Worm (Caenorhabditis elegans) whole organism, L1 larva: ENCODE results near the gene oatr-1.

Source experiments
- ceh-8 ChIP-seq: fragments of 200-800 bp; sonication (Bioruptor generic); optimal IDR thresholded peaks from 2 replicates; lab custom pipeline; 2018; ENCODE audit warnings: mild to moderate bottlenecking, missing genetic modification characterization, moderate library complexity, missing compliant biosample characterization
- ces-1 ChIP-seq: fragments of 150-350 bp; optimal IDR thresholded peaks from 2 replicates; lab custom pipeline; 2014; ENCODE audit warnings: missing biosample characterization, missing genetic modification reagents, missing genetic modification characterization
- mef-2 ChIP-seq: fragments of 150-350 bp; optimal IDR thresholded peaks from 2 replicates; lab custom pipeline; 2014; ENCODE audit warnings: missing biosample characterization, missing genetic modification characterization
- nhr-237 ChIP-seq: fragments of 150-350 bp; optimal IDR thresholded peaks from 2 replicates; lab custom pipeline; 2014; ENCODE audit warnings: missing biosample characterization, missing genetic modification characterization
- pag-3 ChIP-seq: sonication (generic microtip); optimal IDR thresholded peaks from 2 replicates; lab custom pipeline; 2017; ENCODE audit warnings: missing genetic modification characterization, mild to moderate bottlenecking, missing compliant biosample characterization, antibody characterized with exemption, borderline replicate concordance; ENCODE audit not compliant: insufficient read depth
- pqm-1 ChIP-seq: sonication (generic microtip); optimal IDR thresholded peaks from 3 replicates; lab custom pipeline; 2017; ENCODE audit warnings: missing biosample characterization, missing genetic modification characterization
- vab-15 ChIP-seq: sonication (generic microtip); optimal IDR thresholded peaks from 2 replicates; lab custom pipeline; 2017; ENCODE audit warnings: missing genotype, mild to moderate bottlenecking, missing genetic modification characterization, missing compliant biosample characterization
- zip-4 ChIP-seq: fragments of 200-800 bp; sonication (Bioruptor generic); optimal IDR thresholded peaks from 2 replicates; lab custom pipeline; 2018; ENCODE audit warnings: mild to moderate bottlenecking, missing genetic modification characterization, moderate library complexity, missing compliant biosample characterization

- TF ChIP-seq pqm-1 (tag; lab: Kevin White, UChicago) (no peak), nhr-237 (tag; lab: Kevin White, UChicago) (no peak), vab-15 (tag; lab: Kevin White, UChicago) (no peak), ces-1 (GFP tag; lab: Kevin White, UChicago) (no peak), pag-3 (tag; lab: Kevin White, UChicago) (no peak), zip-4 (no peak), mef-2 (tag; lab: Kevin White, UChicago) (no peak), ceh-8 (GFP tag; lab: Kevin White, UChicago) (no peak)
Measured at ce11 chrIII:6442305-6443125, 46.5 kb upstream of the oatr-1 start, which contains the start of gene mel-32.
